Worm (Caenorhabditis elegans) whole organism, L1 larva: Measurements from ENCODE around the gene C32D5.7.

Experiments used
- C16A3.4 ChIP-seq: fragments of 150-350 bp; optimal IDR thresholded peaks from 2 replicates; lab custom pipeline; 2014; ENCODE audit warnings: missing biosample characterization, missing genetic modification characterization
- Y116A8C.19 ChIP-seq: sonication (generic microtip); optimal IDR thresholded peaks from 2 replicates; lab custom pipeline; 2016; ENCODE audit warnings: missing compliant biosample characterization, missing genetic modification characterization, borderline replicate concordance
- aha-1 ChIP-seq: fragments of 150-350 bp; optimal IDR thresholded peaks from 2 replicates; lab custom pipeline; 2014; ENCODE audit warnings: missing biosample characterization, missing genetic modification characterization
- dsc-1 ChIP-seq: sonication (generic microtip); optimal IDR thresholded peaks from 2 replicates; lab custom pipeline; 2016; ENCODE audit warnings: mild to moderate bottlenecking, missing genetic modification characterization, missing compliant biosample characterization
- efl-1 ChIP-seq, 4 experiments: fragments of 150-350 bp; optimal IDR thresholded peaks in 3 of 4; peaks in 1 of 4; 1 replicate in 1 of 4; 2 replicates in 3 of 4; lab custom pipeline; 2014; ENCODE audit warnings: missing biosample characterization in 2 of 4, missing genetic modification characterization in 2 of 4, missing genetic modification reagents in 2 of 4
- efl-3 ChIP-seq: fragments of 200-800 bp; sonication (Bioruptor generic); optimal IDR thresholded peaks from 2 replicates; lab custom pipeline; 2018; ENCODE audit warnings: mild to moderate bottlenecking, missing genetic modification characterization, missing compliant biosample characterization
- elt-2 ChIP-seq: sonication (generic microtip); optimal IDR thresholded peaks from 2 replicates; lab custom pipeline; 2016; ENCODE audit warnings: missing genetic modification characterization, mild to moderate bottlenecking, inconsistent platforms, missing compliant biosample characterization, missing genetic modification reagents
- ets-5 ChIP-seq: fragments of 200-800 bp; sonication (Bioruptor generic); IDR thresholded peaks from 2 replicates; pipeline ENCODE4 v1.3.6; 2022; ENCODE audit warnings: missing genetic modification characterization, missing compliant biosample characterization
- fkh-10 ChIP-seq: sonication (generic microtip); optimal IDR thresholded peaks from 2 replicates; lab custom pipeline; 2017; ENCODE audit warnings: missing biosample characterization, missing genetic modification reagents, missing genetic modification characterization
- fkh-8 ChIP-seq: sonication (generic microtip); optimal IDR thresholded peaks from 2 replicates; lab custom pipeline; 2016; ENCODE audit warnings: mild to moderate bottlenecking, missing genetic modification characterization, missing compliant biosample characterization
- fos-1 ChIP-seq: fragments of 150-350 bp; optimal IDR thresholded peaks from 2 replicates; lab custom pipeline; 2014; ENCODE audit warnings: missing biosample characterization, missing genetic modification characterization
- hlh-4 ChIP-seq: sonication (generic microtip); optimal IDR thresholded peaks from 2 replicates; lab custom pipeline; 2016; ENCODE audit warnings: mild to moderate bottlenecking, missing genetic modification characterization, missing compliant biosample characterization
- isw-1 ChIP-seq: fragments of 200-800 bp; sonication (Bioruptor generic); IDR thresholded peaks from 2 replicates; pipeline ENCODE4 v1.3.6; 2022; ENCODE audit warnings: missing genetic modification characterization, missing compliant biosample characterization
- lin-14 ChIP-seq: fragments of 200-800 bp; sonication (Bioruptor generic); optimal IDR thresholded peaks from 2 replicates; lab custom pipeline; 2018; ENCODE audit warnings: mild to moderate bottlenecking, missing genetic modification characterization, moderate library complexity, missing compliant biosample characterization
- lin-35 ChIP-seq, 2 experiments: fragments of 150-350 bp; optimal IDR thresholded peaks; 2 replicates each; lab custom pipeline; 2014; ENCODE audit warnings: missing biosample characterization in 2 of 2, missing genetic modification characterization in 2 of 2, missing genetic modification reagents in 2 of 2
- lir-3 ChIP-seq: sonication (generic microtip); optimal IDR thresholded peaks from 2 replicates; lab custom pipeline; 2016; ENCODE audit warnings: mild to moderate bottlenecking, missing genetic modification characterization, moderate library complexity, missing compliant biosample characterization; ENCODE audit not compliant: poor library complexity
- mab-9 ChIP-seq: fragments of 200-800 bp; sonication (Bioruptor generic); IDR thresholded peaks from 2 replicates; pipeline ENCODE4 v1.3.6; 2022; ENCODE audit warnings: missing genetic modification reagents, missing genetic modification characterization, missing compliant biosample characterization
- mdl-1 ChIP-seq, 2 experiments: fragments of 150-350 bp; optimal IDR thresholded peaks; 2 replicates each; lab custom pipeline; 2014 to 2017; ENCODE audit warnings: missing biosample characterization in 2 of 2, missing genetic modification characterization in 2 of 2, inconsistent platforms in 1 of 2
- mep-1 ChIP-seq: fragments of 150-350 bp; optimal IDR thresholded peaks from 2 replicates; lab custom pipeline; 2014; ENCODE audit warnings: missing biosample characterization, missing genetic modification characterization
- nhr-11 ChIP-seq: fragments of 150-350 bp; optimal IDR thresholded peaks from 2 replicates; lab custom pipeline; 2014; ENCODE audit warnings: missing biosample characterization, missing genetic modification characterization
- nhr-12 ChIP-seq: sonication (generic microtip); optimal IDR thresholded peaks from 2 replicates; lab custom pipeline; 2017; ENCODE audit warnings: missing biosample characterization, missing genetic modification characterization
- nhr-28 ChIP-seq: fragments of 150-350 bp; optimal IDR thresholded peaks from 2 replicates; lab custom pipeline; 2014; ENCODE audit warnings: missing biosample characterization, missing genetic modification characterization
- nhr-47 ChIP-seq: sonication (generic microtip); optimal IDR thresholded peaks from 2 replicates; lab custom pipeline; 2016; ENCODE audit warnings: mild to moderate bottlenecking, missing genetic modification characterization, moderate library complexity, missing compliant biosample characterization
- nhr-71 ChIP-seq: sonication (generic microtip); optimal IDR thresholded peaks from 2 replicates; lab custom pipeline; 2016; ENCODE audit warnings: mild to moderate bottlenecking, missing genetic modification characterization, moderate library complexity, missing compliant biosample characterization
- nhr-77 ChIP-seq: fragments of 150-350 bp; optimal IDR thresholded peaks from 2 replicates; lab custom pipeline; 2014; ENCODE audit warnings: missing biosample characterization, missing genetic modification characterization
- nhr-84 ChIP-seq: sonication (generic microtip); optimal IDR thresholded peaks from 2 replicates; lab custom pipeline; 2017; ENCODE audit warnings: missing biosample characterization, missing genetic modification characterization
- pax-3 ChIP-seq: fragments of 200-800 bp; sonication (Bioruptor generic); optimal IDR thresholded peaks from 2 replicates; lab custom pipeline; 2018; ENCODE audit warnings: mild to moderate bottlenecking, missing genetic modification characterization, moderate library complexity, missing compliant biosample characterization
- pqm-1 ChIP-seq: sonication (generic microtip); optimal IDR thresholded peaks from 3 replicates; lab custom pipeline; 2017; ENCODE audit warnings: missing biosample characterization, missing genetic modification characterization
- sox-4 ChIP-seq: sonication (generic microtip); optimal IDR thresholded peaks from 2 replicates; lab custom pipeline; 2016; ENCODE audit warnings: missing genetic modification characterization, missing compliant biosample characterization
- sup-37 ChIP-seq: fragments of 200-800 bp; sonication (Bioruptor generic); optimal IDR thresholded peaks from 2 replicates; lab custom pipeline; 2018; ENCODE audit warnings: mild to moderate bottlenecking, missing genetic modification characterization, missing compliant biosample characterization
- unc-130 ChIP-seq: fragments of 150-350 bp; optimal IDR thresholded peaks from 2 replicates; lab custom pipeline; 2017; ENCODE audit warnings: missing biosample characterization, missing genetic modification characterization, inconsistent platforms
- unc-30 ChIP-seq: sonication (generic microtip); optimal IDR thresholded peaks from 2 replicates; lab custom pipeline; 2017; ENCODE audit warnings: missing biosample characterization, missing genetic modification characterization
- zag-1 ChIP-seq: fragments of 150-350 bp; optimal IDR thresholded peaks from 2 replicates; lab custom pipeline; 2014; ENCODE audit warnings: missing biosample characterization, missing genetic modification characterization
- ztf-11 ChIP-seq, 2 experiments: sonication (generic microtip); optimal IDR thresholded peaks; 2 replicates each; lab custom pipeline; 2016 to 2017; ENCODE audit warnings: missing genetic modification characterization in 2 of 2, missing biosample characterization in 1 of 2, missing compliant biosample characterization in 1 of 2

Gene C32D5.7

ce11 chrII:6339511-6339910 lies 337 bp downstream of the C32D5.7 start:
- TF ChIP-seq lin-35 (GFP tag; optimal IDR thresholded peaks at IDR 0.05; lab: Kevin White, UChicago) (peak in 1 of 2 experiments; percentile 6), hlh-4 (tag; lab: Kevin White, UChicago) (no peak), elt-2 (tag; lab: Kevin White, UChicago) (peak; percentile 57)
- TF ChIP-seq, all 84 proteins: peak for 2

DNA sequence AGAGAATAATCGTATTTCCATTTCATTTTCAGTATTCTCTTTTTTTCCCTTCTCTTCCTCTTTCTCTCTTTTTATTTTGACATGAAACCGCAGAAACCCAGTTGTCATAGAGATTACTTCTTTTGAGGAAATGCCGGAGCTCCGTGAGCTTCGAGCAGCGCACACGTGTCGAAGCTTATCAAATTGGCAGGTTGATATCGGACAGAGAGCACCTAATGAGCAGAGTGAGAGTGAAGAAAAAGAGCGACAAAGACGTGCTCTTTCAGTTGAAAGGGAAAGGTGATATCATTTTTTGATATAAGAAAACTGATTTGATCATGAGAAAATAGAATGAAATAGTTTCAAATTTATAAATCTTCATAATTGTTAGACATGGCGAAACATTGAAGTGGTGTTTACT lies 4.5 kb downstream of the C32D5.7 start, which contains the start of gene C32D5.14:
Gene C32D5.14, plus strand, starts transcription at position 131 of the 400 bp plus-strand sequence.
- TF ChIP-seq nhr-11 (tag; lab: Kevin White, UChicago) (peak; percentile 6), nhr-71 (tag; lab: Kevin White, UChicago) (peak; percentile 46), elt-2 (tag; lab: Kevin White, UChicago) (peak; percentile 17), efl-1 (optimal IDR thresholded peaks at IDR 0.05; lab: Kevin White, UChicago) (no peak), efl-1 (GFP tag; optimal IDR thresholded peaks at IDR 0.05 in 1 of 2; lab: Kevin White, UChicago) (peak in 1 of 2 experiments; percentile 88), mab-9 (GFP tag; lab: Robert Waterston, UW) (no peak), unc-130 (tag; lab: Kevin White, UChicago) (no peak), dsc-1 (tag; lab: Kevin White, UChicago) (peak; percentile 31), isw-1 (GFP tag; lab: Robert Waterston, UW) (no peak), pqm-1 (tag; lab: Kevin White, UChicago) (peak; percentile 41), fkh-8 (tag; lab: Kevin White, UChicago) (peak; percentile 89), nhr-47 (tag; lab: Kevin White, UChicago) (peak; percentile 15), mep-1 (tag; lab: Kevin White, UChicago) (no peak), pax-3 (peak; percentile 35)

DNA sequence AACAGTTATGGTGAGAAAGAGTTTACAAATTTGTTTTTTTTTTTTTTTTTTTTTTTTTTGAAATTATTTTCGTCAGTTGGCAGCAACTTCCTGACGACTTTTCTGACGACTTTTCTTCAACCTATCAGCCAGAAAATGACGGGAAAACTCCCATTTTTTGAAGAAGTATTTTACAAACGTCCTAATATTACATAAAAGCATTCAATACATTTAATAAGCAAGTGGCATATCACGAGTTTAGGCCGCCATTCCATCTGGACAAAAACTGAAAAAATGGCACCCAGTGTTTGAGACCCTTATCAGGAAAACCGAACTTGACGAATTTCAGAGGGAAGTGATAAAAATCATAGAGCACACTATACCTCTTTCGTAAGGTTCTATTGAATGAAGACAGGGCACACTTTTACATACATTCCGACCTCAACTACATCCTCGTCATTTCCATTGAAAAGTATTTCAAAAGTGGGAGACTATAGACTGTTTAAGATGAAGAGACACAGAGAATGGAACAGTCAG lies 5.0 kb downstream of the C32D5.7 start:
- TF ChIP-seq nhr-12 (tag; lab: Kevin White, UChicago): no peak
- peak; percentile 46 for TF ChIP-seq elt-2 (tag; lab: Kevin White, UChicago)
- no peak for TF ChIP-seq zag-1 (tag; lab: Kevin White, UChicago)
- TF ChIP-seq lin-14: peak; percentile 0
- TF ChIP-seq unc-30 (tag; lab: Kevin White, UChicago): no peak
- TF ChIP-seq mdl-1 (tag; optimal IDR thresholded peaks at IDR 0.05; lab: Kevin White, UChicago): no peak
- no peak for TF ChIP-seq efl-1 (optimal IDR thresholded peaks at IDR 0.05; lab: Kevin White, UChicago)
- TF ChIP-seq efl-1 (GFP tag; optimal IDR thresholded peaks at IDR 0.05 in 1 of 2; lab: Kevin White, UChicago): peak in 1 of 2 experiments; percentile 90
- TF ChIP-seq lin-35 (GFP tag; optimal IDR thresholded peaks at IDR 0.05; lab: Kevin White, UChicago): peak in 1 of 2 experiments; percentile 7
- TF ChIP-seq lir-3: no peak
- TF ChIP-seq fkh-10 (GFP tag; lab: Kevin White, UChicago): no peak
- TF ChIP-seq efl-3 (GFP tag; lab: Kevin White, UChicago): no peak
- TF ChIP-seq nhr-28 (tag; lab: Kevin White, UChicago): no peak
- TF ChIP-seq, all 84 proteins: peak for 4

- TF ChIP-seq nhr-77 (tag; lab: Kevin White, UChicago): no peak
- no peak for TF ChIP-seq fkh-10 (GFP tag; lab: Kevin White, UChicago)
- TF ChIP-seq aha-1 (tag; lab: Kevin White, UChicago): no peak
- no peak for TF ChIP-seq nhr-28 (tag; lab: Kevin White, UChicago)
- no peak for TF ChIP-seq nhr-12 (tag; lab: Kevin White, UChicago)
- TF ChIP-seq ztf-11 (tag; optimal IDR thresholded peaks at IDR 0.05; lab: Kevin White, UChicago): no peak
- no peak for TF ChIP-seq elt-2 (tag; lab: Kevin White, UChicago)
- TF ChIP-seq Y116A8C.19: no peak
- TF ChIP-seq sup-37 (GFP tag; lab: Kevin White, UChicago): no peak
- no peak for TF ChIP-seq ets-5
- no peak for TF ChIP-seq sox-4
- TF ChIP-seq lin-35 (GFP tag; optimal IDR thresholded peaks at IDR 0.05; lab: Kevin White, UChicago): no peak
- TF ChIP-seq mdl-1 (tag; optimal IDR thresholded peaks at IDR 0.05; lab: Kevin White, UChicago): no peak
- no peak for TF ChIP-seq C16A3.4 (tag; lab: Kevin White, UChicago)
- TF ChIP-seq nhr-11 (tag; lab: Kevin White, UChicago): no peak
- no peak for TF ChIP-seq fos-1 (tag; lab: Kevin White, UChicago)
- TF ChIP-seq nhr-84 (tag; lab: Kevin White, UChicago): no peak
Observed at ce11 chrII:6333887-6334286, 6.0 kb downstream of the C32D5.7 start, which contains the start of gene ttc-39B. ttc-39B (minus strand) TSS chrII:6333987.
